Fruit fly (Drosophila melanogaster) whole organism, prepupa: ENCODE measurements around the gene Culd.
A peak's percentile ranks its signal among the peaks of the same experiment; 100 is the strongest.

Experiments
- Blimp-1 ChIP-seq: fragments of 200-800 bp; sonication (Bioruptor generic); optimal IDR thresholded peaks from 3 replicates; lab custom pipeline; 2017; ENCODE audit warnings: missing biosample characterization, missing genetic modification characterization, mild to moderate bottlenecking, moderate library complexity, missing genetic modification reagents
- CG11294 ChIP-seq: fragments of 200-800 bp; sonication (Bioruptor generic); IDR thresholded peaks from 2 replicates; pipeline ENCODE4 v1.3.6; 2022; ENCODE audit warnings: missing biosample characterization, missing genetic modification characterization
- CG11762 ChIP-seq: fragments of 200-800 bp; sonication (Bioruptor generic); optimal IDR thresholded peaks from 3 replicates; lab custom pipeline; 2016; ENCODE audit warnings: missing biosample characterization, missing genetic modification characterization; ENCODE audit not compliant: insufficient read depth
- CG11902 ChIP-seq: fragments of 200-800 bp; sonication (Bioruptor generic); optimal IDR thresholded peaks from 3 replicates; lab custom pipeline; 2016; ENCODE audit warnings: missing biosample characterization, missing genetic modification characterization
- CG31627 ChIP-seq: fragments of 200-800 bp; sonication (Bioruptor generic); optimal IDR thresholded peaks from 3 replicates; lab custom pipeline; 2016; ENCODE audit warnings: missing biosample characterization, missing genetic modification characterization
- CG32006 ChIP-seq: fragments of 200-800 bp; sonication (Bioruptor generic); optimal IDR thresholded peaks from 3 replicates; lab custom pipeline; 2017; ENCODE audit warnings: missing biosample characterization, mild to moderate bottlenecking, missing genetic modification characterization
- CG34406 ChIP-seq: fragments of 200-800 bp; sonication (Bioruptor generic); optimal IDR thresholded peaks from 3 replicates; lab custom pipeline; 2016; ENCODE audit warnings: missing biosample characterization, missing genetic modification characterization
- CG3919 ChIP-seq: fragments of 200-800 bp; sonication (Bioruptor generic); optimal IDR thresholded peaks from 3 replicates; lab custom pipeline; 2016; ENCODE audit warnings: missing biosample characterization, missing genetic modification characterization
- CG4318 ChIP-seq: fragments of 200-800 bp; sonication (Bioruptor generic); optimal IDR thresholded peaks from 3 replicates; lab custom pipeline; 2017; ENCODE audit warnings: missing biosample characterization, mild to moderate bottlenecking, missing genetic modification characterization
- CG6163 ChIP-seq: fragments of 200-800 bp; sonication (Bioruptor generic); IDR thresholded peaks from 3 replicates; pipeline ENCODE4 v1.3.6; 2022; ENCODE audit warnings: missing biosample characterization, missing genetic modification characterization
- CG6276 ChIP-seq: fragments of 200-800 bp; sonication (Bioruptor generic); optimal IDR thresholded peaks from 2 replicates; lab custom pipeline; 2017; ENCODE audit warnings: missing biosample characterization, mild to moderate bottlenecking, missing genetic modification characterization
- CG6792 ChIP-seq: fragments of 200-800 bp; sonication (Bioruptor generic); optimal IDR thresholded peaks from 3 replicates; lab custom pipeline; 2016; ENCODE audit warnings: missing biosample characterization, missing genetic modification characterization
- CG6808 ChIP-seq: fragments of 200-800 bp; sonication (Bioruptor generic); optimal IDR thresholded peaks from 3 replicates; lab custom pipeline; 2017; ENCODE audit warnings: missing biosample characterization, missing genetic modification characterization, mild to moderate bottlenecking, moderate library complexity, missing genetic modification reagents
- CG6854 ChIP-seq: fragments of 200-800 bp; sonication (Bioruptor generic); optimal IDR thresholded peaks from 2 replicates; lab custom pipeline; 2017; ENCODE audit warnings: missing biosample characterization, mild to moderate bottlenecking, missing genetic modification characterization
- CG7368 ChIP-seq: fragments of 200-800 bp; sonication (Bioruptor generic); optimal IDR thresholded peaks from 3 replicates; lab custom pipeline; 2016; ENCODE audit warnings: missing biosample characterization, missing genetic modification characterization
- CG8119 ChIP-seq: fragments of 200-800 bp; sonication (Bioruptor generic); IDR thresholded peaks from 3 replicates; pipeline ENCODE4 v1.3.6; 2022; ENCODE audit warnings: missing biosample characterization, missing genetic modification characterization
- CG8319 ChIP-seq: fragments of 200-800 bp; sonication (Bioruptor generic); optimal IDR thresholded peaks from 3 replicates; lab custom pipeline; 2016; ENCODE audit warnings: missing biosample characterization, missing genetic modification characterization
- CG8632 ChIP-seq: fragments of 200-800 bp; sonication (Bioruptor generic); optimal IDR thresholded peaks from 3 replicates; lab custom pipeline; 2016; ENCODE audit warnings: missing biosample characterization, missing genetic modification characterization
- Eip75B ChIP-seq: fragments of 200-800 bp; sonication (Bioruptor generic); optimal IDR thresholded peaks from 3 replicates; lab custom pipeline; 2016; ENCODE audit warnings: missing biosample characterization, missing genetic modification characterization
- Eip93F ChIP-seq: fragments of 200-800 bp; sonication (Bioruptor generic); optimal IDR thresholded peaks from 2 replicates; lab custom pipeline; 2016; ENCODE audit warnings: missing biosample characterization, mild to moderate bottlenecking, missing genetic modification characterization
- Ets21C ChIP-seq: fragments of 200-800 bp; sonication (Bioruptor generic); optimal IDR thresholded peaks from 3 replicates; lab custom pipeline; 2016; ENCODE audit warnings: missing biosample characterization, missing genetic modification characterization
- Ets96B ChIP-seq: fragments of 200-800 bp; optimal IDR thresholded peaks from 2 replicates; lab custom pipeline; 2019; ENCODE audit warnings: missing biosample characterization, mild to moderate bottlenecking, missing genetic modification characterization, moderate library complexity
- Gug ChIP-seq: fragments of 200-800 bp; sonication (Bioruptor generic); IDR thresholded peaks from 2 replicates; pipeline ENCODE4 v1.3.6; 2022; ENCODE audit warnings: missing biosample characterization, missing genetic modification characterization
- Hr38 ChIP-seq: sonication (Bioruptor generic); optimal IDR thresholded peaks from 2 replicates; lab custom pipeline; 2016; ENCODE audit warnings: missing biosample characterization, missing genetic modification characterization
- Hr39 ChIP-seq: fragments of 200-800 bp; sonication (Bioruptor generic); optimal IDR thresholded peaks from 2 replicates; lab custom pipeline; 2016; ENCODE audit warnings: missing biosample characterization, missing genetic modification characterization
- Lpt ChIP-seq: fragments of 200-800 bp; sonication (Bioruptor generic); optimal IDR thresholded peaks from 3 replicates; lab custom pipeline; 2016; ENCODE audit warnings: missing biosample characterization, missing genetic modification characterization
- Met ChIP-seq: fragments of 200-800 bp; sonication (Bioruptor generic); optimal IDR thresholded peaks from 3 replicates; lab custom pipeline; 2016; ENCODE audit warnings: missing biosample characterization, missing genetic modification characterization
- OdsH ChIP-seq: fragments of 200-800 bp; sonication (Bioruptor generic); optimal IDR thresholded peaks from 3 replicates; lab custom pipeline; 2016; ENCODE audit warnings: missing biosample characterization, missing genetic modification characterization
- Smox ChIP-seq: fragments of 200-800 bp; sonication (Bioruptor generic); optimal IDR thresholded peaks from 3 replicates; lab custom pipeline; 2016; ENCODE audit warnings: missing biosample characterization, missing genetic modification characterization
- Sox14 ChIP-seq: fragments of 200-800 bp; sonication (Bioruptor generic); optimal IDR thresholded peaks from 3 replicates; lab custom pipeline; 2016; ENCODE audit warnings: missing biosample characterization, missing genetic modification characterization
- Sox15 ChIP-seq: fragments of 200-800 bp; sonication (Bioruptor generic); optimal IDR thresholded peaks from 3 replicates; lab custom pipeline; 2016; ENCODE audit warnings: missing biosample characterization, missing genetic modification characterization
- achi ChIP-seq: fragments of 200-800 bp; sonication (Bioruptor generic); optimal IDR thresholded peaks from 3 replicates; lab custom pipeline; 2016; ENCODE audit warnings: missing biosample characterization, missing genetic modification characterization
- acj6 ChIP-seq: fragments of 200-800 bp; sonication (Bioruptor generic); optimal IDR thresholded peaks from 3 replicates; lab custom pipeline; 2016; ENCODE audit warnings: missing biosample characterization, missing genetic modification characterization
- cyc ChIP-seq: fragments of 200-800 bp; sonication (Bioruptor generic); optimal IDR thresholded peaks from 3 replicates; lab custom pipeline; 2016; ENCODE audit warnings: missing biosample characterization, missing genetic modification characterization
- dac ChIP-seq: fragments of 200-800 bp; sonication (Bioruptor generic); optimal IDR thresholded peaks from 2 replicates; lab custom pipeline; 2017; ENCODE audit warnings: missing biosample characterization, mild to moderate bottlenecking, missing genetic modification characterization
- dsx ChIP-seq: fragments of 200-800 bp; optimal IDR thresholded peaks from 3 replicates; lab custom pipeline; 2019; ENCODE audit warnings: missing biosample characterization, mild to moderate bottlenecking, missing genetic modification characterization, moderate library complexity; ENCODE audit not compliant: poor library complexity, severe bottlenecking
- eg ChIP-seq: fragments of 200-800 bp; sonication (Bioruptor generic); IDR thresholded peaks from 3 replicates; pipeline ENCODE4 v1.3.6; 2022; ENCODE audit warnings: missing biosample characterization, missing genetic modification characterization
- esn ChIP-seq: fragments of 200-800 bp; sonication (Bioruptor generic); optimal IDR thresholded peaks from 2 replicates; lab custom pipeline; 2016; ENCODE audit warnings: missing biosample characterization, mild to moderate bottlenecking, missing genetic modification characterization, moderate library complexity
- fd59A ChIP-seq: fragments of 200-800 bp; sonication (Bioruptor generic); optimal IDR thresholded peaks from 2 replicates; lab custom pipeline; 2017; ENCODE audit warnings: missing biosample characterization, mild to moderate bottlenecking, missing genetic modification characterization, missing genetic modification reagents
- fkh ChIP-seq: fragments of 200-800 bp; sonication (Bioruptor generic); optimal IDR thresholded peaks from 3 replicates; lab custom pipeline; 2017; ENCODE audit warnings: missing biosample characterization, mild to moderate bottlenecking, missing genetic modification characterization, moderate library complexity
- lz ChIP-seq: fragments of 200-800 bp; sonication (Bioruptor generic); optimal IDR thresholded peaks from 3 replicates; lab custom pipeline; 2016; ENCODE audit warnings: missing biosample characterization, missing genetic modification characterization
- net ChIP-seq: fragments of 200-800 bp; sonication (Bioruptor generic); optimal IDR thresholded peaks from 3 replicates; lab custom pipeline; 2016; ENCODE audit warnings: missing biosample characterization, missing genetic modification characterization
- pdm3 ChIP-seq: fragments of 200-800 bp; sonication (Bioruptor generic); optimal IDR thresholded peaks from 3 replicates; lab custom pipeline; 2016; ENCODE audit warnings: missing biosample characterization, missing genetic modification characterization
- salr ChIP-seq, 2 experiments: fragments of 200-800 bp; sonication (Bioruptor generic); optimal IDR thresholded peaks; 3 replicates each; lab custom pipeline; 2016 to 2018; ENCODE audit warnings: missing biosample characterization in 2 of 2, missing genetic modification characterization in 2 of 2, mild to moderate bottlenecking in 1 of 2
- ss ChIP-seq, 2 experiments: fragments of 200-800 bp; sonication (Bioruptor generic); optimal IDR thresholded peaks; 2 replicates in 1 of 2; 3 replicates in 1 of 2; lab custom pipeline; 2017 to 2018; ENCODE audit warnings: mild to moderate bottlenecking in 2 of 2, missing biosample characterization in 2 of 2, missing genetic modification characterization in 2 of 2, moderate library complexity in 1 of 2
- svp ChIP-seq: fragments of 200-800 bp; sonication (Bioruptor generic); peaks from one replicate; lab custom pipeline; 2016; ENCODE audit warnings: missing biosample characterization, missing genetic modification characterization
- topi ChIP-seq: fragments of 200-800 bp; sonication (Bioruptor generic); optimal IDR thresholded peaks from 3 replicates; lab custom pipeline; 2016; ENCODE audit warnings: missing biosample characterization, missing genetic modification characterization
- vri ChIP-seq: fragments of 200-800 bp; sonication (Bioruptor generic); optimal IDR thresholded peaks from 3 replicates; lab custom pipeline; 2016; ENCODE audit warnings: missing biosample characterization, mild to moderate bottlenecking, missing genetic modification characterization

Culd gene

DNA sequence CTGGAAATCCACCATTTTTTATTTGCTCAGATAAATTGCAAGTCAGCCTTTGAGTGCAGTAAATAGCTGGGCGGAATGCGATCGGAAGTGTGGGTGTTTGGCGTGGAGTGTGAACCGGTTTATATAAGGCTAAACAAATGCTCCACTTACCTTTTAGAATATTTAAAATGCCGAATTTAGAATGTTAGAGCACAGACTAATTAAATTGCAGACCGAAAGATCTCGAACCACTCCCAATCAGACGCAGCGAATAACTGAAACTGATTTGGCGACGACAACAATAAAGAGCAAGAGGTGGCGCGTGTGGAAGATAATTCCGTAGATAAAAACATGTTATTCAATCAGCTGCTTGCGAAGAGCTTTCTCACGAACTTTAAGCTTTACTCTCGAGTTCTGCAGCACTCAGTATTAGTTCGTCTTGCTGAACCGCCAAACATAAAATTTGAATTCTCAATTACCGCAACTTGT is 4.6 kb upstream of the Culd start, which contains the start of gene Idh (continued):
- no peak for TF ChIP-seq CG8119 (GFP tag; lab: Robert Waterston, UW)
- no peak for TF ChIP-seq achi (GFP tag; lab: Kevin White, UChicago)
- no peak for TF ChIP-seq Hr38
- TF ChIP-seq Eip75B (GFP tag; lab: Kevin White, UChicago) = peak; percentile 63
- peak; percentile 47 for TF ChIP-seq CG6276 (GFP tag; lab: Kevin White, UChicago)
- no peak; the same call in 2 of the 3 replicates for TF ChIP-seq eg
- TF ChIP-seq CG7368 = no peak
- no peak for TF ChIP-seq pdm3
- TF ChIP-seq CG34406 = peak; percentile 18
- TF ChIP-seq Ets21C (GFP tag; lab: Kevin White, UChicago) = no peak
- peak; percentile 24 for TF ChIP-seq dsx (GFP tag; lab: Kevin White, UChicago)
- no peak for TF ChIP-seq fkh (GFP tag; lab: Kevin White, UChicago)
- TF ChIP-seq CG4318 = no peak
- no peak for TF ChIP-seq Eip93F (GFP tag; lab: Kevin White, UChicago)
- peak; percentile 4 for TF ChIP-seq topi
- no peak for TF ChIP-seq CG11294 (GFP tag; lab: Robert Waterston, UW)
- TF ChIP-seq CG6854 (GFP tag; lab: Kevin White, UChicago) = peak; percentile 40
- no peak for TF ChIP-seq Gug (GFP tag; lab: Robert Waterston, UW)
- peak; percentile 63 for TF ChIP-seq net (GFP tag; lab: Kevin White, UChicago)
- TF ChIP-seq lz (GFP tag; lab: Kevin White, UChicago) = no peak
- TF ChIP-seq dac = no peak
- TF ChIP-seq, all 60 proteins: peak for 20

DNA sequence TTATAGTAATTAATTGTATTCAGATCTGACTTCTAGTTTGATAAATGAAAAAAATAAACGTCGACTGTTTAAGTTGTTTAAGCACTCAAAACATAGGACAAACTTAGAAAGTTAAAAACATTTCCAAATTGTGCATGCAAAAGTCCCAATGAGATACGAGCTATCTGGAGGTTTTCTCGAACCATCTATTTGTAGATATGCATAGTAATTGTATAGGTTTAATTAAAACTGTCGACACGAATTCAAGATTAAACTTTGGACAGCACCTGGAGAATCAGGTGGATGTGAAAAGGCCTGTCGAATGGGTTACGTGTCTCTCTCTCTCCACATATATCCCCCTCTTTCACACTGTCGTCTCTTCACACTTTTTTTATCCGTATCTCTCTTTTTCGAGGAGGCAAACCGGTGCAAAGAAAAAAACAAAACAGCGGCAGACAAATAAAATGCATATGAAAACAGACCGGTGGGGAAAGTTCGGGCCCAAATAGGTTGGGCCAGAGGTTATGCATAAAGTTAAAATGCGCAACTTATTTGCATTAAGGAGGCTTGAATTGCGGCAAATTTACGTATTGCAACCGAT is 4.1 kb upstream of the Culd start:
- peak; percentile 55; the same call in 2 of the 3 replicates for TF ChIP-seq eg
- no peak for TF ChIP-seq CG8319 (GFP tag; lab: Kevin White, UChicago)
- TF ChIP-seq Eip93F (GFP tag; lab: Kevin White, UChicago) = peak; percentile 44
- no peak for TF ChIP-seq topi
- peak; percentile 26 for TF ChIP-seq Lpt
- no peak for TF ChIP-seq Met
- TF ChIP-seq Blimp-1 (GFP tag; lab: Kevin White, UChicago) = no peak
- TF ChIP-seq Hr39 = no peak
- no peak for TF ChIP-seq Sox15 (GFP tag; lab: Kevin White, UChicago)
- TF ChIP-seq fd59A (GFP tag; lab: Kevin White, UChicago) = peak; percentile 10
- no peak for TF ChIP-seq cyc
- peak; percentile 33; the same call in 2 of the 3 replicates for TF ChIP-seq CG6163 (GFP tag; lab: Robert Waterston, UW)
- TF ChIP-seq Ets96B (tag; lab: Kevin White, UChicago) = peak; percentile 47
- TF ChIP-seq salr (GFP tag; optimal IDR thresholded peaks at IDR 0.05; lab: Kevin White, UChicago) = peak; percentile 39 to 51
- no peak for TF ChIP-seq Sox14 (GFP tag; lab: Kevin White, UChicago)
- TF ChIP-seq dac = no peak
- TF ChIP-seq CG31627 (GFP tag; lab: Kevin White, UChicago) = no peak
- no peak for TF ChIP-seq CG3919 (GFP tag; lab: Kevin White, UChicago)
- TF ChIP-seq esn (GFP tag; lab: Kevin White, UChicago) = no peak
- no peak for TF ChIP-seq vri (GFP tag; lab: Kevin White, UChicago)
- TF ChIP-seq acj6 (GFP tag; lab: Kevin White, UChicago) = no peak
- no peak for TF ChIP-seq CG8632 (GFP tag; lab: Kevin White, UChicago)
- peak; percentile 19 for TF ChIP-seq CG7368
- peak; percentile 78 for TF ChIP-seq CG6808 (GFP tag; lab: Kevin White, UChicago)
- TF ChIP-seq fkh (GFP tag; lab: Kevin White, UChicago) = no peak
- TF ChIP-seq OdsH (GFP tag; lab: Kevin White, UChicago) = no peak
- peak; percentile 61; the same call in 2 of the 3 replicates for TF ChIP-seq CG8119 (GFP tag; lab: Robert Waterston, UW)
- no peak for TF ChIP-seq CG11902 (GFP tag; lab: Kevin White, UChicago)
- TF ChIP-seq pdm3 = no peak
- peak; percentile 44 for TF ChIP-seq CG32006
- TF ChIP-seq achi (GFP tag; lab: Kevin White, UChicago) = no peak
- TF ChIP-seq CG6854 (GFP tag; lab: Kevin White, UChicago) = no peak
- no peak for TF ChIP-seq CG34406
- no peak for TF ChIP-seq CG6792 (GFP tag; lab: Kevin White, UChicago)
- TF ChIP-seq svp (GFP tag; lab: Kevin White, UChicago) = no peak
- no peak for TF ChIP-seq Smox (GFP tag; lab: Kevin White, UChicago)
- TF ChIP-seq Gug (GFP tag; lab: Robert Waterston, UW) = no peak
- no peak for TF ChIP-seq net (GFP tag; lab: Kevin White, UChicago)
- no peak for TF ChIP-seq CG11762 (GFP tag; lab: Kevin White, UChicago)
- TF ChIP-seq ss (GFP tag; optimal IDR thresholded peaks at IDR 0.05; lab: Kevin White, UChicago) = peak; percentile 78 to 89
- no peak for TF ChIP-seq lz (GFP tag; lab: Kevin White, UChicago)
